Fruit fly (Drosophila melanogaster) whole organism, embryonic: ENCODE measurements around the gene Sox100B.

Source experiments
- Abd-B ChIP-seq: fragments of 200-800 bp; sonication (Bioruptor generic); optimal IDR thresholded peaks from 2 replicates; lab custom pipeline; 2018; ENCODE audit warnings: missing biosample characterization, mild to moderate bottlenecking, missing genetic modification characterization, moderate library complexity
- Adf1 ChIP-seq: fragments of 200-800 bp; sonication (Bioruptor generic); IDR thresholded peaks from 2 replicates; pipeline ENCODE4 v1.3.6; 2022; ENCODE audit warnings: missing biosample characterization, missing genetic modification characterization
- CG10267 ChIP-seq: fragments of 200-800 bp; sonication (Bioruptor generic); optimal IDR thresholded peaks from 2 replicates; lab custom pipeline; 2018; ENCODE audit warnings: missing biosample characterization, mild to moderate bottlenecking, missing genetic modification characterization, moderate library complexity
- CG11085 ChIP-seq: fragments of 200-800 bp; sonication (Bioruptor generic); IDR thresholded peaks from 2 replicates; pipeline ENCODE4 v1.3.6; 2022; ENCODE audit warnings: missing biosample characterization, missing genetic modification characterization
- CG11723 ChIP-seq: fragments of 200-800 bp; sonication (Bioruptor generic); optimal IDR thresholded peaks from 2 replicates; lab custom pipeline; 2017; ENCODE audit warnings: missing biosample characterization, mild to moderate bottlenecking, missing genetic modification characterization
- CG12391 ChIP-seq: fragments of 200-800 bp; sonication (Bioruptor generic); optimal IDR thresholded peaks from 3 replicates; lab custom pipeline; 2018; ENCODE audit warnings: missing biosample characterization, mild to moderate bottlenecking, missing genetic modification characterization, moderate library complexity
- CG12769 ChIP-seq: fragments of 200-800 bp; sonication (Bioruptor generic); optimal IDR thresholded peaks from 2 replicates; lab custom pipeline; 2019; ENCODE audit warnings: missing biosample characterization, mild to moderate bottlenecking, missing genetic modification characterization, moderate library complexity
- CG13775 ChIP-seq: fragments of 200-800 bp; sonication (Bioruptor generic); optimal IDR thresholded peaks from 3 replicates; lab custom pipeline; 2017; ENCODE audit warnings: missing biosample characterization, mild to moderate bottlenecking, missing genetic modification characterization
- CG15514 ChIP-seq: fragments of 200-800 bp; sonication (Bioruptor generic); optimal IDR thresholded peaks from 3 replicates; lab custom pipeline; 2017; ENCODE audit warnings: missing biosample characterization, missing genetic modification characterization, mild to moderate bottlenecking, moderate library complexity, missing genetic modification reagents
- CG1603 ChIP-seq: fragments of 200-800 bp; sonication (Bioruptor generic); optimal IDR thresholded peaks from 2 replicates; lab custom pipeline; 2019; ENCODE audit warnings: missing biosample characterization, mild to moderate bottlenecking, missing genetic modification characterization, moderate library complexity
- CG17359 ChIP-seq: fragments of 200-800 bp; sonication (Bioruptor generic); optimal IDR thresholded peaks from 3 replicates; lab custom pipeline; 2018; ENCODE audit warnings: missing biosample characterization, mild to moderate bottlenecking, missing genetic modification characterization, moderate library complexity
- CG2120 ChIP-seq: fragments of 200-800 bp; sonication (Bioruptor generic); optimal IDR thresholded peaks from 3 replicates; lab custom pipeline; 2016; ENCODE audit warnings: missing biosample characterization, missing genetic modification characterization
- CG2875 ChIP-seq: fragments of 200-800 bp; sonication (Bioruptor generic); optimal IDR thresholded peaks from 2 replicates; lab custom pipeline; 2017; ENCODE audit warnings: missing biosample characterization, mild to moderate bottlenecking, missing genetic modification characterization, missing genetic modification reagents
- CG3163 ChIP-seq: fragments of 200-800 bp; sonication (Bioruptor generic); optimal IDR thresholded peaks from 3 replicates; lab custom pipeline; 2016; ENCODE audit warnings: missing biosample characterization, missing genetic modification characterization
- CG6654 ChIP-seq: fragments of 200-800 bp; sonication (Bioruptor generic); optimal IDR thresholded peaks from 2 replicates; lab custom pipeline; 2017; ENCODE audit warnings: missing biosample characterization, mild to moderate bottlenecking, missing genetic modification characterization
- Deaf1 ChIP-seq: fragments of 200-800 bp; optimal IDR thresholded peaks from 3 replicates; lab custom pipeline; 2019; ENCODE audit warnings: missing biosample characterization, mild to moderate bottlenecking, missing genetic modification characterization, moderate library complexity
- Drgx ChIP-seq: fragments of 200-800 bp; sonication (Bioruptor generic); IDR thresholded peaks from 2 replicates; pipeline ENCODE4 v1.3.6; 2022; ENCODE audit warnings: missing biosample characterization, missing genetic modification characterization
- Gsc ChIP-seq: fragments of 200-800 bp; sonication (Bioruptor generic); IDR thresholded peaks from 2 replicates; pipeline ENCODE4 v1.3.6; 2022; ENCODE audit warnings: missing biosample characterization, missing genetic modification characterization
- HLH3B ChIP-seq: fragments of 200-800 bp; sonication (Bioruptor generic); IDR thresholded peaks from 2 replicates; pipeline ENCODE4 v1.3.6; 2022; ENCODE audit warnings: missing biosample characterization, missing genetic modification characterization
- HLH4C ChIP-seq: fragments of 200-800 bp; sonication (Bioruptor generic); IDR thresholded peaks from 3 replicates; pipeline ENCODE4 v1.3.6; 2022; ENCODE audit warnings: missing biosample characterization, missing genetic modification characterization; ENCODE audit not compliant: partially characterized antibody
- Hr51 ChIP-seq, 2 experiments: fragments of 200-800 bp; sonication (Bioruptor generic); optimal IDR thresholded peaks; 2 replicates in 1 of 2; 3 replicates in 1 of 2; lab custom pipeline; 2016 to 2018; ENCODE audit warnings: missing biosample characterization in 2 of 2, missing genetic modification characterization in 2 of 2, mild to moderate bottlenecking in 1 of 2, moderate library complexity in 1 of 2
- Jarid2 ChIP-seq: fragments of 200-800 bp; sonication (Bioruptor generic); optimal IDR thresholded peaks from 3 replicates; lab custom pipeline; 2017; ENCODE audit warnings: mild to moderate bottlenecking, missing biosample characterization, missing genetic modification reagents, missing genetic modification characterization
- Nf-YA ChIP-seq: fragments of 200-800 bp; sonication (Bioruptor generic); IDR thresholded peaks from 2 replicates; pipeline ENCODE4 v1.3.6; 2022; ENCODE audit warnings: missing biosample characterization, missing genetic modification characterization
- Nf-YB ChIP-seq: fragments of 200-800 bp; sonication (Bioruptor generic); optimal IDR thresholded peaks from 3 replicates; lab custom pipeline; 2019; ENCODE audit warnings: missing biosample characterization, mild to moderate bottlenecking, missing genetic modification characterization, moderate library complexity
- Nf-YC ChIP-seq: fragments of 200-800 bp; optimal IDR thresholded peaks from 3 replicates; lab custom pipeline; 2019; ENCODE audit warnings: missing biosample characterization, mild to moderate bottlenecking, missing genetic modification characterization, moderate library complexity
- Oli ChIP-seq: fragments of 200-800 bp; sonication (Bioruptor generic); optimal IDR thresholded peaks from 2 replicates; lab custom pipeline; 2018; ENCODE audit warnings: missing biosample characterization, mild to moderate bottlenecking, missing genetic modification characterization, moderate library complexity
- PHDP ChIP-seq: fragments of 200-800 bp; sonication (Bioruptor generic); optimal IDR thresholded peaks from 3 replicates; lab custom pipeline; 2018; ENCODE audit warnings: missing biosample characterization, mild to moderate bottlenecking, missing genetic modification characterization, moderate library complexity
- Stat92E ChIP-seq, 3 experiments: fragments of >200 bp in 2 of 3; fragments of 200-800 bp in 1 of 3; sonication (Bioruptor generic) in 1 of 3; optimal IDR thresholded peaks; 2 replicates each; lab custom pipeline; 2017 to 2019; ENCODE audit warnings: missing biosample characterization in 3 of 3, missing genetic modification characterization in 3 of 3, mild to moderate bottlenecking in 1 of 3, moderate library complexity in 1 of 3
- Xrp1 ChIP-seq: fragments of 200-800 bp; sonication (Bioruptor generic); IDR thresholded peaks from 2 replicates; pipeline ENCODE4 v1.3.6; 2022; ENCODE audit warnings: missing biosample characterization, missing genetic modification characterization
- abd-A ChIP-seq: fragments of 200-800 bp; sonication (Bioruptor generic); optimal IDR thresholded peaks from 3 replicates; lab custom pipeline; 2019; ENCODE audit warnings: missing biosample characterization, mild to moderate bottlenecking, missing genetic modification characterization, moderate library complexity
- az2 ChIP-seq: fragments of 200-800 bp; sonication (Bioruptor generic); optimal IDR thresholded peaks from 3 replicates; lab custom pipeline; 2016; ENCODE audit warnings: missing biosample characterization, missing genetic modification characterization
- bab2 ChIP-seq: fragments of 200-800 bp; sonication (Bioruptor generic); optimal IDR thresholded peaks from 2 replicates; lab custom pipeline; 2016; ENCODE audit warnings: missing biosample characterization, missing genetic modification characterization
- chif ChIP-seq, 2 experiments: fragments of 200-800 bp; sonication (Bioruptor generic); optimal IDR thresholded peaks; 3 replicates each; lab custom pipeline; 2016; ENCODE audit warnings: missing biosample characterization in 2 of 2, missing genetic modification characterization in 2 of 2
- chinmo ChIP-seq: fragments of 200-800 bp; sonication (Bioruptor generic); IDR thresholded peaks from 4 replicates; pipeline ENCODE4 v1.3.6; 2022; ENCODE audit warnings: missing biosample characterization, missing genetic modification characterization; ENCODE audit not compliant: partially characterized antibody
- dmrt11E ChIP-seq: fragments of 200-800 bp; sonication (Bioruptor generic); optimal IDR thresholded peaks from 3 replicates; lab custom pipeline; 2018; ENCODE audit warnings: missing biosample characterization, mild to moderate bottlenecking, missing genetic modification characterization, moderate library complexity
- dpn ChIP-seq, 2 experiments: fragments of 200-800 bp; sonication (Bioruptor generic); optimal IDR thresholded peaks; 3 replicates each; lab custom pipeline; 2016; ENCODE audit warnings: missing biosample characterization in 2 of 2, missing genetic modification characterization in 2 of 2
- eve ChIP-seq, 2 experiments: fragments of >200 bp; optimal IDR thresholded peaks; 2 replicates each; lab custom pipeline; 2017; ENCODE audit warnings: missing biosample characterization in 2 of 2, missing genetic modification characterization in 2 of 2
- peb ChIP-seq: fragments of 200-800 bp; sonication (Bioruptor generic); IDR thresholded peaks from 2 replicates; pipeline ENCODE4 v1.3.6; 2022; ENCODE audit warnings: missing biosample characterization, missing genetic modification characterization
- prd ChIP-seq, 3 experiments: fragments of >200 bp in 2 of 3; fragments of 200-800 bp in 1 of 3; sonication (Bioruptor generic) in 1 of 3; optimal IDR thresholded peaks in 2 of 3; IDR thresholded peaks in 1 of 3; 2 replicates in 2 of 3; 3 replicates in 1 of 3; pipeline versions ENCODE4 v1.3.6 to Lab custom; 2017 to 2022; ENCODE audit warnings: missing biosample characterization in 1 of 3, missing genetic modification characterization in 1 of 3
- sd ChIP-seq: fragments of 200-800 bp; sonication (Bioruptor generic); optimal IDR thresholded peaks from 3 replicates; lab custom pipeline; 2018; ENCODE audit warnings: missing biosample characterization, mild to moderate bottlenecking, missing genetic modification characterization, moderate library complexity
- sim ChIP-seq: fragments of 200-800 bp; sonication (Bioruptor generic); IDR thresholded peaks from 2 replicates; pipeline ENCODE4 v1.3.6; 2022; ENCODE audit warnings: missing biosample characterization, missing genetic modification characterization
- slbo ChIP-seq: fragments of 200-800 bp; sonication (Bioruptor generic); IDR thresholded peaks from 2 replicates; pipeline ENCODE4 v1.3.6; 2022; ENCODE audit warnings: missing biosample characterization, missing genetic modification characterization
- tll ChIP-seq, 2 experiments: fragments of 200-800 bp in 1 of 2; fragments of >200 bp in 1 of 2; sonication (Bioruptor generic) in 1 of 2; optimal IDR thresholded peaks; 2 replicates each; lab custom pipeline; 2017 to 2019; ENCODE audit warnings: missing biosample characterization in 2 of 2, missing genetic modification characterization in 2 of 2, mild to moderate bottlenecking in 1 of 2, moderate library complexity in 1 of 2
- trh ChIP-seq: fragments of 200-800 bp; sonication (Bioruptor generic); optimal IDR thresholded peaks from 2 replicates; lab custom pipeline; 2016; ENCODE audit warnings: missing biosample characterization, missing genetic modification characterization
- vfl ChIP-seq: fragments of 200-800 bp; sonication (Bioruptor generic); optimal IDR thresholded peaks from 2 replicates; lab custom pipeline; 2016; ENCODE audit warnings: missing biosample characterization, missing genetic modification characterization
- vvl ChIP-seq: fragments of 200-800 bp; sonication (Bioruptor generic); IDR thresholded peaks from 2 replicates; pipeline ENCODE4 v1.3.6; 2022; ENCODE audit warnings: missing biosample characterization, missing genetic modification characterization
- zf30C ChIP-seq: fragments of 200-800 bp; sonication (Bioruptor generic); optimal IDR thresholded peaks from 3 replicates; lab custom pipeline; 2018; ENCODE audit warnings: missing biosample characterization, mild to moderate bottlenecking, missing genetic modification characterization

The Sox100B gene

DNA sequence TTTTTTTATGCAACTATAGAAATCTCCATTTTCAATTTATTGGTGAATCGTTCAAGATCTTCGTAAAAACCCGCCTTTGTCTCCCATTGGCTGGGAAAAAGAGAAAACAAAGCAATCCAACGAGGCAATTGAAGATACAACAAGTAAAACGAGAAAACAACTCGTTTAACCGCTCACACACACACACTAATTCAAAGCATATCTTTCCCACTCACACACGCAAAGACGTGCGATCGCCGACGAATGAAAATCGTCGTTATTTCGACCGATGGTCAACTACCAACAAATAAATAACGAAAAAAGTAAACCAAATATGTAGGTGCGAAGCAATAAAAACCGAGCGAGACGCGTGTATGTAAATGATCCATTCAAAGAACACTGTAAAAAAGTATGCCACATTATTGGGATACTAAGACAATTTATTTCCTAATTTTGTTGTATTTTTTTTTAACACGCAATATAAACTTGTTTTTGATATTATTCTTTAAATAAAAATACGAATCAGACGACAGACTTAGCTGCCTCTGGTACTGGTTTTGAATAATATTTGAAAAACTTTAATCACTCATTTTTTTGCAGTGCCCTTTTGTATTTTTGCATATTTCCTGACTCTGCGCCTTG is 2.6 kb upstream of the Sox100B start (continued):
- peak; percentile 22 for TF ChIP-seq CG1603 (tag; lab: Kevin White, UChicago)
- no peak for TF ChIP-seq CG17359 (tag; lab: Kevin White, UChicago)
- peak; percentile 88 for TF ChIP-seq Deaf1 (tag; lab: Kevin White, UChicago)
- TF ChIP-seq bab2, result no peak
- TF ChIP-seq Jarid2 (GFP tag; lab: Kevin White, UChicago), result peak; percentile 24
- peak; percentile 20 for TF ChIP-seq Oli (tag; lab: Kevin White, UChicago)
- peak; percentile 28 for TF ChIP-seq CG13775 (GFP tag; lab: Kevin White, UChicago)
- peak; percentile 5 for TF ChIP-seq az2
- peak; percentile 16 for TF ChIP-seq abd-A
- no peak for TF ChIP-seq vfl (GFP tag; lab: Kevin White, UChicago)
- TF ChIP-seq PHDP (tag; lab: Kevin White, UChicago), result peak; percentile 23
- TF ChIP-seq Abd-B (GFP tag; lab: Kevin White, UChicago), result peak; percentile 13
- TF ChIP-seq CG11723 (GFP tag; lab: Kevin White, UChicago), result no peak
- TF ChIP-seq CG12391 (tag; lab: Kevin White, UChicago), result peak; percentile 33
- no peak for TF ChIP-seq HLH4C
- no peak for TF ChIP-seq CG2875
- TF ChIP-seq slbo (GFP tag; lab: Robert Waterston, UW), result 0 out of 2 replicates have a peak, but pooled peaks have one; percentile 6
- no peak for TF ChIP-seq Adf1
- peak; percentile 50 for TF ChIP-seq vvl (GFP tag; lab: Robert Waterston, UW)
- TF ChIP-seq dmrt11E (tag; lab: Kevin White, UChicago), result peak; percentile 46
- peak; percentile 89 for TF ChIP-seq Nf-YA (GFP tag; lab: Robert Waterston, UW)
- peak; percentile 30 for TF ChIP-seq CG2120 (GFP tag; lab: Kevin White, UChicago)
- no peak for TF ChIP-seq peb (GFP tag; lab: Robert Waterston, UW)
- no peak for TF ChIP-seq prd (optimal IDR thresholded peaks at IDR 0.05; lab: Kevin White, UChicago)
- peak; percentile 43; the same call in 1 of the 3 replicates for TF ChIP-seq prd (GFP tag; IDR thresholded peaks at IDR 0.05; lab: Robert Waterston, UW)
- TF ChIP-seq Nf-YC (tag; lab: Kevin White, UChicago), result peak; percentile 99
- 0 out of 2 replicates have a peak, but pooled peaks have one; percentile 6 for TF ChIP-seq HLH3B (GFP tag; lab: Robert Waterston, UW)
- peak; percentile 81 for TF ChIP-seq Drgx (GFP tag; lab: Robert Waterston, UW)
- 0 out of 4 replicates have a peak, but pooled peaks have one; percentile 39 for TF ChIP-seq chinmo (GFP tag; lab: Robert Waterston, UW)
- TF ChIP-seq CG11085 (GFP tag; lab: Robert Waterston, UW), result no peak
- TF ChIP-seq Hr51 (GFP tag; optimal IDR thresholded peaks at IDR 0.05; lab: Kevin White, UChicago), result no peak
- no peak for TF ChIP-seq CG3163 (GFP tag; lab: Kevin White, UChicago)
- TF ChIP-seq sim (GFP tag; lab: Robert Waterston, UW), result no peak
- TF ChIP-seq trh (GFP tag; lab: Kevin White, UChicago), result no peak
- peak; percentile 50 for TF ChIP-seq sd (tag; lab: Kevin White, UChicago)
- TF ChIP-seq zf30C (GFP tag; lab: Kevin White, UChicago), result peak; percentile 72
- TF ChIP-seq CG12769 (tag; lab: Kevin White, UChicago), result no peak
- TF ChIP-seq Gsc (GFP tag; lab: Robert Waterston, UW), result no peak
- peak in 1 of 2 experiments; percentile 62 for TF ChIP-seq eve (GFP tag; optimal IDR thresholded peaks at IDR 0.05; lab: Kevin White, UChicago)
- TF ChIP-seq Nf-YB (GFP tag; lab: Kevin White, UChicago), result peak; percentile 99
- TF ChIP-seq CG15514 (GFP tag; lab: Kevin White, UChicago), result no peak
- TF ChIP-seq Stat92E (GFP tag; optimal IDR thresholded peaks at IDR 0.05; lab: Kevin White, UChicago), result no peak
- TF ChIP-seq chif (GFP tag; optimal IDR thresholded peaks at IDR 0.05; lab: Kevin White, UChicago), result peak in 1 of 2 experiments; percentile 35
- peak in 1 of 2 experiments; percentile 10 for TF ChIP-seq dpn (GFP tag; optimal IDR thresholded peaks at IDR 0.05; lab: Kevin White, UChicago)
- 0 out of 2 replicates have a peak, but pooled peaks have one; percentile 20 for TF ChIP-seq Xrp1 (GFP tag; lab: Robert Waterston, UW)
- no peak for TF ChIP-seq CG10267 (tag; lab: Kevin White, UChicago)
- TF ChIP-seq CG6654 (GFP tag; lab: Kevin White, UChicago), result no peak
- no peak for TF ChIP-seq tll (GFP tag; optimal IDR thresholded peaks at IDR 0.05; lab: Kevin White, UChicago)
